Worm (Caenorhabditis elegans): ENCODE results near the gene Y40H4A.2.

DNA sequence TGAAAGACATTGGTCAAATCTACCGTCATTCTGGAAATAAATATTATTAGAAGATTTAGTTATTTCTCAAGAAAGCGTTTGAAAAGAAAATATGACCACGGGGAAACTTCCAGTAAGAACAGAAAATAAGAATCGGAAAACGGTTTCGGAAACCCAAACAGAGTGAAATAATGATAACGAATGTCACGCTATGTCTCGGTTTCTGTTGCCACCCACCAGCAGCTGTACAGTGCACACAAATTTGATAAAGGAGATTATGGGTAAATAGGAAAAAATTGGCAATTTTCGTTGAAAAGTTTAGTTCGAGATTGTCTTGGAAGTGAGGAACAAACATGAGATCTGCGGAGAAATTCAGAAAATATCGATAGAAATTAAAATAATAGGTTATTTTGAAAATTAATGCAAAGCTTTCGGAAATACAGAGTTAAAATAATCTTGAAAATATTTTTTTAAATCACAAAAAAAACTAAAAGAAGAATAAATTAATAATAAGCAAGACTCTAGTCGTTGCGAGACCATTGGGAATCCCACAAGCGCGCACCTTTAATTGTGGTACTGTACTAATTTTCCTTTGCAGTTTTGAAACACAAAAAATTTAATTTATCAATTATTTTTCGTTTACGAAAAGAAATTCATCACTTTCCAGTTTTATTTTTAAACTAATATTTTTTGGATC, 11.9 kb upstream of the Y40H4A.2 start, which contains the start of gene pes-9:
- TF ChIP-seq snpc-4 (tag; optimal IDR thresholded peaks at IDR 0.05) (no peak), sea-2 (GFP tag; optimal IDR thresholded peaks at IDR 0.05) (no peak)
